Worm (Caenorhabditis elegans) whole organism, mixed stage, embryonic: Measurements from ENCODE around the gene T24B8.7.

Experiments
- blmp-1 ChIP-seq: fragments of 150-350 bp; optimal IDR thresholded peaks from 2 replicates; lab custom pipeline; 2014; ENCODE audit warnings: missing biosample characterization, missing genetic modification characterization
- ceh-43 ChIP-seq: fragments of 200-800 bp; sonication (Bioruptor generic); optimal IDR thresholded peaks from 2 replicates; lab custom pipeline; 2018; ENCODE audit warnings: mild to moderate bottlenecking, missing genetic modification characterization, moderate library complexity, missing compliant biosample characterization
- ham-2 ChIP-seq: fragments of 200-800 bp; sonication (Bioruptor generic); optimal IDR thresholded peaks from 2 replicates; lab custom pipeline; 2018; ENCODE audit warnings: mild to moderate bottlenecking, missing genetic modification characterization, missing compliant biosample characterization
- mep-1 ChIP-seq: fragments of 150-350 bp; optimal IDR thresholded peaks from 2 replicates; lab custom pipeline; 2017; ENCODE audit warnings: missing biosample characterization, missing genetic modification reagents, missing genetic modification characterization, inconsistent platforms
- nhr-2 ChIP-seq: fragments of 150-350 bp; optimal IDR thresholded peaks from 2 replicates; lab custom pipeline; 2014; ENCODE audit warnings: missing biosample characterization, missing genetic modification characterization
- nhr-76 ChIP-seq: sonication (generic microtip); optimal IDR thresholded peaks from 2 replicates; lab custom pipeline; 2017; ENCODE audit warnings: missing biosample characterization, missing genetic modification characterization
- pha-4 ChIP-seq: fragments of 150-350 bp; optimal IDR thresholded peaks from 2 replicates; lab custom pipeline; 2018; ENCODE audit warnings: missing biosample characterization, missing genetic modification reagents, missing genetic modification characterization
- snpc-4 ChIP-seq: fragments of 150-350 bp; optimal IDR thresholded peaks from 2 replicates; lab custom pipeline; 2014; ENCODE audit warnings: missing biosample characterization, missing genetic modification characterization
- sptf-1 ChIP-seq: sonication (generic microtip); optimal IDR thresholded peaks from 2 replicates; lab custom pipeline; 2017; ENCODE audit warnings: mild to moderate bottlenecking, missing genetic modification characterization, moderate library complexity, missing compliant biosample characterization
- ztf-11 ChIP-seq: fragments of 150-350 bp; optimal IDR thresholded peaks from 2 replicates; lab custom pipeline; 2014; ENCODE audit warnings: missing biosample characterization, missing genetic modification characterization

DNA sequence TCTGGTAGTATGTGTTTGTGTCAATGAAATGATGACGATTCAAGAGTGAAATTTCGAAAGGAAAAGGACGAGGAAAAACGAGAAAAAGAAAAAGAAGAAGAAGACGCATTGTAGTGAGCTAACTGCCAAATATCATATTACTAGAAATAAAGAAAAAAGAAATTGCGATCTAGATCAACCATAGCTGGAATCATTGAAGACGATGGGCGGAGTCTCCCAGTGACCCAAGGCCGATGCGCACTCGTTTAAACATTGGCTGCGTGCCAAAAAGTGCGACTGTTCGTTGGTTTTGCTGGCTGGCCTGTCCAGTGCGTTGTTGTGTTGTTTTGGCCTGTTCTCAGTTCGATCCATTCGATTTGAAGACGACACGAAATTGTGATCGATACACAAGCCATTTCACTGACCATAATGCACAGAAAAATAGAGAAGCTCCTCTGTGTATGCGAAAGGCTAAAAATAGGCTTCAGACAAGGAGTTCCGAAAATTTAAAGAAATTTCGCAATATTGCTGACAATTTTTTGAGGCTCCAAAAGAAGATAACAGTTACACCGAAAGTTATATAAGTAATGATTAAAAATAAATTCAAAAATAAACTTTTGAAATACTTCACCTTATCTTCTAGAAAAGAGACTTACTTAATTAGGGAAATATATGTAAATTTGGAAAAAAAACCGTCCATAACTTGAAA, 8.9 kb upstream of the T24B8.7 start:
- TF ChIP-seq pha-4 (tag; lab: Kevin White, UChicago) (no peak), blmp-1 (tag; lab: Kevin White, UChicago) (no peak), ceh-43 (GFP tag; lab: Kevin White, UChicago) (no peak), nhr-2 (tag; lab: Kevin White, UChicago) (no peak), nhr-76 (tag; lab: Kevin White, UChicago) (no peak), mep-1 (no peak), ztf-11 (tag; lab: Kevin White, UChicago) (no peak), sptf-1 (tag; lab: Kevin White, UChicago) (no peak), snpc-4 (tag; lab: Kevin White, UChicago) (no peak), ham-2 (GFP tag; lab: Kevin White, UChicago) (no peak)
